Fruit fly (Drosophila melanogaster) whole organism, embryonic: Measurements from ENCODE around the gene CG5225.

ENCODE experiments used
- Adf1 ChIP-seq: fragments of 200-800 bp; sonication (Bioruptor generic); IDR thresholded peaks from 2 replicates; pipeline ENCODE4 v1.3.6; 2022; ENCODE audit warnings: missing biosample characterization, missing genetic modification characterization
- Bgb ChIP-seq: fragments of 200-800 bp; sonication (Bioruptor generic); IDR thresholded peaks from 2 replicates; pipeline ENCODE4 v1.3.6; 2022; ENCODE audit warnings: missing biosample characterization, missing genetic modification characterization; ENCODE audit not compliant: partially characterized antibody
- CG1024 ChIP-seq: fragments of 200-800 bp; sonication (Bioruptor generic); IDR thresholded peaks from 2 replicates; pipeline ENCODE4 v1.3.6; 2022; ENCODE audit warnings: missing biosample characterization, missing genetic modification characterization
- CG10366 ChIP-seq: fragments of 200-800 bp; sonication (Bioruptor generic); IDR thresholded peaks from 2 replicates; pipeline ENCODE4 v1.3.6; 2022; ENCODE audit warnings: missing biosample characterization, missing genetic modification characterization
- CG1233 ChIP-seq: fragments of 200-800 bp; sonication (Bioruptor generic); optimal IDR thresholded peaks from 4 replicates; lab custom pipeline; 2018; ENCODE audit warnings: missing biosample characterization, mild to moderate bottlenecking, missing genetic modification characterization
- CG12659 ChIP-seq: fragments of 200-800 bp; sonication (Bioruptor generic); optimal IDR thresholded peaks from 3 replicates; lab custom pipeline; 2017; ENCODE audit warnings: mild to moderate bottlenecking, missing biosample characterization, missing genetic modification reagents, missing genetic modification characterization
- CG14860 ChIP-seq: fragments of 200-800 bp; sonication (Bioruptor generic); IDR thresholded peaks from 3 replicates; pipeline ENCODE4 v1.3.6; 2022; ENCODE audit warnings: missing biosample characterization, missing genetic modification characterization; ENCODE audit not compliant: partially characterized antibody
- CG15479 ChIP-seq: fragments of 200-800 bp; sonication (Bioruptor generic); optimal IDR thresholded peaks from 3 replicates; lab custom pipeline; 2019; ENCODE audit warnings: missing biosample characterization, mild to moderate bottlenecking, missing genetic modification characterization, moderate library complexity
- CG17912 ChIP-seq: fragments of 200-800 bp; sonication (Bioruptor generic); optimal IDR thresholded peaks from 2 replicates; lab custom pipeline; 2018; ENCODE audit warnings: missing biosample characterization, mild to moderate bottlenecking, missing genetic modification characterization
- CG18599 ChIP-seq: fragments of 200-800 bp; sonication (Bioruptor generic); optimal IDR thresholded peaks from 3 replicates; lab custom pipeline; 2017; ENCODE audit warnings: missing biosample characterization, missing genetic modification characterization, mild to moderate bottlenecking, moderate library complexity, missing genetic modification reagents
- CG2678 ChIP-seq: fragments of 200-800 bp; sonication (Bioruptor generic); optimal IDR thresholded peaks from 3 replicates; lab custom pipeline; 2019; ENCODE audit warnings: missing biosample characterization, mild to moderate bottlenecking, missing genetic modification characterization, moderate library complexity
- CG3163 ChIP-seq: fragments of 200-800 bp; sonication (Bioruptor generic); optimal IDR thresholded peaks from 3 replicates; lab custom pipeline; 2016; ENCODE audit warnings: missing biosample characterization, missing genetic modification characterization
- CG32767 ChIP-seq: fragments of 200-800 bp; sonication (Bioruptor generic); IDR thresholded peaks from 2 replicates; pipeline ENCODE4 v1.3.6; 2022; ENCODE audit warnings: missing biosample characterization, missing genetic modification characterization
- CG42726 ChIP-seq: fragments of 200-800 bp; sonication (Bioruptor generic); IDR thresholded peaks from 2 replicates; pipeline ENCODE4 v1.3.6; 2022; ENCODE audit warnings: missing biosample characterization, missing genetic modification characterization; ENCODE audit not compliant: partially characterized antibody
- CG6765 ChIP-seq: fragments of 200-800 bp; sonication (Bioruptor generic); optimal IDR thresholded peaks from 3 replicates; lab custom pipeline; 2017; ENCODE audit warnings: missing biosample characterization, mild to moderate bottlenecking, missing genetic modification characterization
- CG6791 ChIP-seq: fragments of 200-800 bp; sonication (Bioruptor generic); IDR thresholded peaks from 3 replicates; pipeline ENCODE4 v1.3.6; 2022; ENCODE audit warnings: missing biosample characterization, missing genetic modification characterization; ENCODE audit not compliant: partially characterized antibody
- CG7786 ChIP-seq: fragments of 200-800 bp; sonication (Bioruptor generic); optimal IDR thresholded peaks from 2 replicates; lab custom pipeline; 2016; ENCODE audit warnings: missing biosample characterization, missing genetic modification characterization
- CG9437 ChIP-seq: fragments of 200-800 bp; sonication (Bioruptor generic); optimal IDR thresholded peaks from 2 replicates; lab custom pipeline; 2018; ENCODE audit warnings: missing biosample characterization, mild to moderate bottlenecking, missing genetic modification characterization
- CG9932 ChIP-seq: fragments of 200-800 bp; sonication (Bioruptor generic); IDR thresholded peaks from 2 replicates; pipeline ENCODE4 v1.3.6; 2022; ENCODE audit warnings: missing biosample characterization, missing genetic modification characterization
- Elba2 ChIP-seq: fragments of 200-800 bp; sonication (Bioruptor generic); optimal IDR thresholded peaks from 3 replicates; lab custom pipeline; 2016; ENCODE audit warnings: missing biosample characterization, missing genetic modification characterization
- Gug ChIP-seq: fragments of 200-800 bp; sonication (Bioruptor generic); IDR thresholded peaks from 4 replicates; pipeline ENCODE4 v1.3.6; 2022; ENCODE audit warnings: missing biosample characterization, missing genetic modification characterization
- HLH54F ChIP-seq: fragments of 200-800 bp; sonication (Bioruptor generic); optimal IDR thresholded peaks from 3 replicates; lab custom pipeline; 2016; ENCODE audit warnings: missing biosample characterization, missing genetic modification characterization
- NC2α ChIP-seq: fragments of 200-800 bp; sonication (Bioruptor generic); optimal IDR thresholded peaks from 2 replicates; lab custom pipeline; 2016; ENCODE audit warnings: missing biosample characterization, missing genetic modification characterization
- NFAT ChIP-seq: fragments of 200-800 bp; sonication (Bioruptor generic); IDR thresholded peaks from 2 replicates; pipeline ENCODE4 v1.3.6; 2022; ENCODE audit warnings: missing biosample characterization, missing genetic modification characterization
- PHDP ChIP-seq: fragments of 200-800 bp; sonication (Bioruptor generic); optimal IDR thresholded peaks from 3 replicates; lab custom pipeline; 2018; ENCODE audit warnings: missing biosample characterization, mild to moderate bottlenecking, missing genetic modification characterization, moderate library complexity
- Tbp ChIP-seq: fragments of >200 bp; optimal IDR thresholded peaks from 2 replicates; lab custom pipeline; 2018; ENCODE audit warnings: missing biosample characterization, missing genetic modification characterization
- bcd ChIP-seq: fragments of 200-800 bp; sonication (Bioruptor generic); optimal IDR thresholded peaks from 2 replicates; lab custom pipeline; 2017; ENCODE audit warnings: missing biosample characterization, mild to moderate bottlenecking, missing genetic modification characterization
- cad ChIP-seq: fragments of >200 bp; optimal IDR thresholded peaks from 2 replicates; lab custom pipeline; 2017; ENCODE audit warnings: missing biosample characterization, missing genetic modification characterization
- da ChIP-seq: fragments of 200-800 bp; sonication (Bioruptor generic); optimal IDR thresholded peaks from 2 replicates; lab custom pipeline; 2016; ENCODE audit warnings: missing biosample characterization, missing genetic modification characterization
- danr ChIP-seq: fragments of 200-800 bp; sonication (Bioruptor generic); IDR thresholded peaks from 2 replicates; pipeline ENCODE4 v1.3.6; 2022; ENCODE audit warnings: missing biosample characterization, missing genetic modification characterization
- dati ChIP-seq: fragments of 200-800 bp; sonication (Bioruptor generic); IDR thresholded peaks from 2 replicates; pipeline ENCODE4 v1.3.6; 2022; ENCODE audit warnings: missing biosample characterization, missing genetic modification characterization
- dmrt11E ChIP-seq: fragments of 200-800 bp; sonication (Bioruptor generic); optimal IDR thresholded peaks from 3 replicates; lab custom pipeline; 2018; ENCODE audit warnings: missing biosample characterization, mild to moderate bottlenecking, missing genetic modification characterization, moderate library complexity
- dysf ChIP-seq: fragments of 200-800 bp; sonication (Bioruptor generic); IDR thresholded peaks from 3 replicates; pipeline ENCODE4 v1.3.6; 2022; ENCODE audit warnings: missing biosample characterization, missing genetic modification characterization
- fd64A ChIP-seq: fragments of 200-800 bp; sonication (Bioruptor generic); optimal IDR thresholded peaks from 3 replicates; lab custom pipeline; 2018; ENCODE audit warnings: missing biosample characterization, mild to moderate bottlenecking, missing genetic modification characterization
- gce ChIP-seq: fragments of 200-800 bp; sonication (Bioruptor generic); IDR thresholded peaks from 3 replicates; pipeline ENCODE4 v1.3.6; 2022; ENCODE audit warnings: missing biosample characterization, missing genetic modification characterization
- gcm ChIP-seq: fragments of 200-800 bp; sonication (Bioruptor generic); optimal IDR thresholded peaks from 2 replicates; lab custom pipeline; 2019; ENCODE audit warnings: missing biosample characterization, mild to moderate bottlenecking, missing genetic modification characterization, moderate library complexity
- hbn ChIP-seq: fragments of 200-800 bp; sonication (Bioruptor generic); IDR thresholded peaks from 2 replicates; pipeline ENCODE4 v1.3.6; 2022; ENCODE audit warnings: missing biosample characterization, missing genetic modification characterization; ENCODE audit not compliant: partially characterized antibody
- hkb ChIP-seq, 2 experiments: fragments of 200-800 bp in 1 of 2; fragments of >200 bp in 1 of 2; sonication (Bioruptor generic) in 1 of 2; IDR thresholded peaks in 1 of 2; optimal IDR thresholded peaks in 1 of 2; 2 replicates each; pipeline versions ENCODE4 v1.3.6 to Lab custom; 2017 to 2022; ENCODE audit warnings: missing biosample characterization in 1 of 2, missing genetic modification characterization in 1 of 2
- jing ChIP-seq: fragments of 200-800 bp; sonication (Bioruptor generic); optimal IDR thresholded peaks from 2 replicates; lab custom pipeline; 2018; ENCODE audit warnings: missing biosample characterization, mild to moderate bottlenecking, missing genetic modification characterization
- jumu ChIP-seq: fragments of 200-800 bp; sonication (Bioruptor generic); optimal IDR thresholded peaks from 3 replicates; lab custom pipeline; 2016; ENCODE audit warnings: missing biosample characterization, missing genetic modification characterization
- mirr ChIP-seq: fragments of 200-800 bp; sonication (Bioruptor generic); optimal IDR thresholded peaks from 3 replicates; lab custom pipeline; 2018; ENCODE audit warnings: missing biosample characterization, mild to moderate bottlenecking, missing genetic modification characterization
- nerfin-1 ChIP-seq: fragments of 200-800 bp; sonication (Bioruptor generic); optimal IDR thresholded peaks from 3 replicates; lab custom pipeline; 2019; ENCODE audit warnings: missing biosample characterization, mild to moderate bottlenecking, missing genetic modification characterization, moderate library complexity
- pan ChIP-seq, 4 experiments: fragments of >200 bp in 3 of 4; fragments of 200-800 bp in 1 of 4; sonication (Bioruptor generic) in 1 of 4; optimal IDR thresholded peaks in 3 of 4; IDR thresholded peaks in 1 of 4; 2 replicates each; pipeline versions ENCODE4 v1.3.6 to Lab custom; 2017 to 2022; ENCODE audit warnings: missing biosample characterization in 2 of 4, missing genetic modification characterization in 2 of 4, mixed read lengths in 1 of 4
- rib ChIP-seq: fragments of 200-800 bp; sonication (Bioruptor generic); IDR thresholded peaks from 2 replicates; pipeline ENCODE4 v1.3.6; 2022; ENCODE audit warnings: missing biosample characterization, missing genetic modification characterization
- sd ChIP-seq: fragments of 200-800 bp; sonication (Bioruptor generic); optimal IDR thresholded peaks from 3 replicates; lab custom pipeline; 2018; ENCODE audit warnings: missing biosample characterization, mild to moderate bottlenecking, missing genetic modification characterization, moderate library complexity
- z ChIP-seq: fragments of 200-800 bp; sonication (Bioruptor generic); IDR thresholded peaks from 3 replicates; pipeline ENCODE4 v1.3.6; 2022; ENCODE audit warnings: missing biosample characterization, missing genetic modification characterization
- zf30C ChIP-seq: fragments of 200-800 bp; sonication (Bioruptor generic); optimal IDR thresholded peaks from 3 replicates; lab custom pipeline; 2018; ENCODE audit warnings: missing biosample characterization, mild to moderate bottlenecking, missing genetic modification characterization

The CG5225 gene

dm6 chr3R:17078961-17079858, 50.7 kb downstream of the CG5225 start (continued):
- TF ChIP-seq CG9932 (GFP tag; lab: Robert Waterston, UW) (peak; percentile 19; the same call in 1 of the 2 replicates), CG6765 (no peak), nerfin-1 (peak; percentile 56), NFAT (GFP tag; lab: Robert Waterston, UW) (peak; percentile 42; the same call in 1 of the 2 replicates), z (GFP tag; lab: Robert Waterston, UW) (no peak), dati (GFP tag; lab: Robert Waterston, UW) (no peak), sd (tag; lab: Kevin White, UChicago) (peak; percentile 27), mirr (GFP tag; lab: Kevin White, UChicago) (peak; percentile 78), hbn (no peak), HLH54F (GFP tag; lab: Kevin White, UChicago) (no peak), CG3163 (GFP tag; lab: Kevin White, UChicago) (no peak), CG18599 (GFP tag; lab: Kevin White, UChicago) (no peak), Gug (GFP tag; lab: Robert Waterston, UW) (no peak), jing (GFP tag; lab: Kevin White, UChicago) (no peak), bcd (GFP tag; lab: Kevin White, UChicago) (no peak), CG9437 (GFP tag; lab: Kevin White, UChicago) (no peak), CG2678 (no peak), PHDP (tag; lab: Kevin White, UChicago) (no peak), rib (GFP tag; lab: Robert Waterston, UW) (0 out of 2 replicates have a peak, but pooled peaks have one; percentile 60), cad (GFP tag; lab: Kevin White, UChicago) (no peak), Elba2 (GFP tag; lab: Kevin White, UChicago) (no peak), CG1233 (GFP tag; lab: Kevin White, UChicago) (peak; percentile 20), da (GFP tag; lab: Kevin White, UChicago) (no peak), zf30C (GFP tag; lab: Kevin White, UChicago) (no peak), danr (GFP tag; lab: Robert Waterston, UW) (no peak), CG1024 (GFP tag; lab: Robert Waterston, UW) (no peak; the same call in 1 of the 2 replicates), Bgb (GFP tag; lab: Robert Waterston, UW) (no peak; the same call in 1 of the 2 replicates), pan (optimal IDR thresholded peaks at IDR 0.05; lab: Kevin White, UChicago) (no peak), pan (GFP tag; optimal IDR thresholded peaks at IDR 0.05 in 1 of 2, IDR thresholded peaks at IDR 0.05 in 1 of 2) (peak in 1 of 2 experiments; percentile 38), Tbp (GFP tag; lab: Kevin White, UChicago) (no peak), CG12659 (GFP tag; lab: Kevin White, UChicago) (no peak), CG7786 (GFP tag; lab: Kevin White, UChicago) (no peak), hkb (optimal IDR thresholded peaks at IDR 0.05; lab: Kevin White, UChicago) (no peak), hkb (GFP tag; IDR thresholded peaks at IDR 0.05; lab: Robert Waterston, UW) (0 out of 2 replicates have a peak, but pooled peaks have one; percentile 7), gcm (GFP tag; lab: Kevin White, UChicago) (peak; percentile 82), CG10366 (no peak), fd64A (GFP tag; lab: Kevin White, UChicago) (peak; percentile 67), dysf (GFP tag; lab: Robert Waterston, UW) (no peak), jumu (GFP tag; lab: Kevin White, UChicago) (no peak), CG32767 (GFP tag; lab: Robert Waterston, UW) (0 out of 2 replicates have a peak, but pooled peaks have one; percentile 8), CG15479 (peak; percentile 95), CG6791 (GFP tag; lab: Robert Waterston, UW) (no peak), CG42726 (no peak), dmrt11E (peak; percentile 34), CG14860 (GFP tag; lab: Robert Waterston, UW) (no peak), NC2α (GFP tag; lab: Kevin White, UChicago) (no peak), Adf1 (GFP tag; lab: Robert Waterston, UW) (no peak), gce (GFP tag; lab: Robert Waterston, UW) (0 out of 3 replicates have a peak, but pooled peaks have one; percentile 47), CG17912 (GFP tag; lab: Kevin White, UChicago) (no peak)
